Worm (Caenorhabditis elegans): ENCODE results near the gene srt-4.
"Not testable (repeated sequence)": the region's sequence is repeated elsewhere in the genome, so short reads cannot be mapped to it uniquely, and the experiment has no call there.

The srt-4 gene

ce11 chrV:2585727-2586126, 8.0 kb downstream of the srt-4 start, which contains the start of gene C29G2.6:
Gene C29G2.6 (minus strand): TSS chrV:2585908.
- TF ChIP-seq tra-4 (tag; optimal IDR thresholded peaks at IDR 0.05) (no peak), ets-7 (tag; optimal IDR thresholded peaks at IDR 0.05) (no peak), hmg-4 (GFP tag; optimal IDR thresholded peaks at IDR 0.05) (no peak), tbx-11 (GFP tag; IDR thresholded peaks at IDR 0.05) (no peak), scrt-1 (GFP tag; IDR thresholded peaks at IDR 0.05) (no peak)

ce11 chrV:2589834-2590233, 12.1 kb downstream of the srt-4 start:
- no peak for TF ChIP-seq ets-7 (tag; optimal IDR thresholded peaks at IDR 0.05)
- no peak for TF ChIP-seq hnd-1 (tag; optimal IDR thresholded peaks at IDR 0.05)
- no peak for TF ChIP-seq hmg-4 (GFP tag; optimal IDR thresholded peaks at IDR 0.05)

ce11 chrV:2592173-2592676, 14.5 kb downstream of the srt-4 start, which contains the start of gene irg-3:
Gene irg-3 (plus strand): TSS chrV:2592591.
- no peak for TF ChIP-seq ets-7 (tag; optimal IDR thresholded peaks at IDR 0.05)
- TF ChIP-seq flt-1 (GFP tag; IDR thresholded peaks at IDR 0.05), result no peak
- no peak for TF ChIP-seq hmg-4 (GFP tag; optimal IDR thresholded peaks at IDR 0.05)
- no peak for TF ChIP-seq scrt-1 (GFP tag; IDR thresholded peaks at IDR 0.05)
- no peak for TF ChIP-seq tbx-11 (GFP tag; IDR thresholded peaks at IDR 0.05)
- no peak for TF ChIP-seq tra-4 (tag; optimal IDR thresholded peaks at IDR 0.05)
- TF ChIP-seq hnd-1 (tag; optimal IDR thresholded peaks at IDR 0.05), result no peak
- no peak for TF ChIP-seq ama-1 (optimal IDR thresholded peaks at IDR 0.05)
- TF ChIP-seq hmbx-1 (tag; optimal IDR thresholded peaks at IDR 0.05), result no peak
- no peak for TF ChIP-seq F13C5.2 (tag; optimal IDR thresholded peaks at IDR 0.05)

ce11 chrV:2595720-2596119, 18.0 kb downstream of the srt-4 start:
- TF ChIP-seq aly-1 (tag; optimal IDR thresholded peaks at IDR 0.05), result no peak
- TF ChIP-seq hnd-1 (tag; optimal IDR thresholded peaks at IDR 0.05), result no peak
- no peak for TF ChIP-seq ets-7 (tag; optimal IDR thresholded peaks at IDR 0.05)
- no peak for TF ChIP-seq ceh-36 (tag; optimal IDR thresholded peaks at IDR 0.05)
- no peak for TF ChIP-seq tbx-11 (GFP tag; IDR thresholded peaks at IDR 0.05)
- TF ChIP-seq sea-1 (GFP tag; conservative IDR thresholded peaks at IDR 0.05), result no peak
- TF ChIP-seq tbx-37 (GFP tag; conservative IDR thresholded peaks at IDR 0.05), result no peak
- no peak for TF ChIP-seq F13C5.2 (tag; optimal IDR thresholded peaks at IDR 0.05)
- no peak for TF ChIP-seq flt-1 (GFP tag; IDR thresholded peaks at IDR 0.05)
- TF ChIP-seq ceh-13 (GFP tag; optimal IDR thresholded peaks at IDR 0.05), result no peak
- TF ChIP-seq tra-4 (tag; optimal IDR thresholded peaks at IDR 0.05), result no peak
- TF ChIP-seq pes-1 (GFP tag; IDR thresholded peaks at IDR 0.05), result no peak
- TF ChIP-seq scrt-1 (GFP tag; IDR thresholded peaks at IDR 0.05), result no peak
- no peak for TF ChIP-seq B0310.2 (tag; optimal IDR thresholded peaks at IDR 0.05)
- no peak for TF ChIP-seq hmg-4 (GFP tag; optimal IDR thresholded peaks at IDR 0.05)
- no peak for TF ChIP-seq hmbx-1 (tag; optimal IDR thresholded peaks at IDR 0.05)
- no peak for TF ChIP-seq ama-1 (optimal IDR thresholded peaks at IDR 0.05)

- TF ChIP-seq tbx-11 (GFP tag; IDR thresholded peaks at IDR 0.05); ama-1 (optimal IDR thresholded peaks at IDR 0.05); hmg-4 (GFP tag; optimal IDR thresholded peaks at IDR 0.05): not testable (repeated sequence)
These were observed 21.1 kb downstream of the srt-4 start, which contains the start of gene F53E10.5 for ce11 chrV:2598830-2599229. Gene F53E10.5 (minus strand): TSS chrV:2598930.

ce11 chrV:2600543-2600942, 22.8 kb downstream of the srt-4 start:
- TF ChIP-seq tbx-11 (GFP tag; IDR thresholded peaks at IDR 0.05) (0 out of 2 replicates have a peak, but pooled peaks have one; percentile 18), tbx-37 (GFP tag; conservative IDR thresholded peaks at IDR 0.05) (no peak), ama-1 (optimal IDR thresholded peaks at IDR 0.05) (no peak), F13C5.2 (tag; optimal IDR thresholded peaks at IDR 0.05) (peak; percentile 4), pes-1 (GFP tag; IDR thresholded peaks at IDR 0.05) (peak; percentile 52; the same call in 1 of the 2 replicates)

- no peak for TF ChIP-seq sea-1 (GFP tag; conservative IDR thresholded peaks at IDR 0.05)
- no peak for TF ChIP-seq tbx-37 (GFP tag; conservative IDR thresholded peaks at IDR 0.05)
- no peak for TF ChIP-seq B0310.2 (tag; optimal IDR thresholded peaks at IDR 0.05)
- no peak for TF ChIP-seq aly-1 (tag; optimal IDR thresholded peaks at IDR 0.05)
- no peak for TF ChIP-seq flt-1 (GFP tag; IDR thresholded peaks at IDR 0.05)
- no peak for TF ChIP-seq pes-1 (GFP tag; IDR thresholded peaks at IDR 0.05)
- no peak for TF ChIP-seq tra-4 (tag; optimal IDR thresholded peaks at IDR 0.05)
- no peak for TF ChIP-seq hnd-1 (tag; optimal IDR thresholded peaks at IDR 0.05)
- TF ChIP-seq ceh-13 (GFP tag; optimal IDR thresholded peaks at IDR 0.05), result no peak
- no peak for TF ChIP-seq F13C5.2 (tag; optimal IDR thresholded peaks at IDR 0.05)
- no peak for TF ChIP-seq ceh-36 (tag; optimal IDR thresholded peaks at IDR 0.05)
- TF ChIP-seq ets-7 (tag; optimal IDR thresholded peaks at IDR 0.05), result no peak
- TF ChIP-seq scrt-1 (GFP tag; IDR thresholded peaks at IDR 0.05), result no peak
- TF ChIP-seq hmg-4 (GFP tag; optimal IDR thresholded peaks at IDR 0.05), result no peak
- no peak for TF ChIP-seq tbx-11 (GFP tag; IDR thresholded peaks at IDR 0.05)
- no peak for TF ChIP-seq ama-1 (optimal IDR thresholded peaks at IDR 0.05)
- TF ChIP-seq hmbx-1 (tag; optimal IDR thresholded peaks at IDR 0.05), result no peak
These were observed 24.1 kb downstream of the srt-4 start for ce11 chrV:2601817-2602216.

ce11 chrV:2603056-2603455, 25.4 kb downstream of the srt-4 start, which contains the start of gene F53E10.6:
Gene F53E10.6 (minus strand): TSS chrV:2603063.
- TF ChIP-seq F13C5.2 (tag; optimal IDR thresholded peaks at IDR 0.05) (no peak), tbx-11 (GFP tag; IDR thresholded peaks at IDR 0.05) (0 out of 2 replicates have a peak, but pooled peaks have one; percentile 16), pes-1 (GFP tag; IDR thresholded peaks at IDR 0.05) (peak; percentile 53; the same call in 1 of the 2 replicates), scrt-1 (GFP tag; IDR thresholded peaks at IDR 0.05) (no peak), ets-7 (tag; optimal IDR thresholded peaks at IDR 0.05) (no peak), tbx-37 (GFP tag; conservative IDR thresholded peaks at IDR 0.05) (peak; percentile 60; the same call in 1 of the 2 replicates), flt-1 (GFP tag; IDR thresholded peaks at IDR 0.05) (no peak)

All from whole organism, early embryonic.